Worm (Caenorhabditis elegans): ENCODE data around the gene kin-29.

- no peak for TF ChIP-seq ceh-82 (tag; optimal IDR thresholded peaks at IDR 0.05)
- TF ChIP-seq lin-39 (tag; optimal IDR thresholded peaks at IDR 0.05): no peak
- TF ChIP-seq unc-62 (GFP tag; optimal IDR thresholded peaks at IDR 0.05 in 1 of 2): no peak
- TF ChIP-seq unc-62 (tag; optimal IDR thresholded peaks at IDR 0.05): no peak
- no peak for TF ChIP-seq ztf-11 (tag; optimal IDR thresholded peaks at IDR 0.05)
- TF ChIP-seq arid-1 (GFP tag; conservative IDR thresholded peaks at IDR 0.05): no peak
Measured at ce11 chrX:2837477-2837876, 14.8 kb downstream of the kin-29 start.

All from whole organism, L4 larva.